Fruit fly (Drosophila melanogaster) whole organism, embryonic: Measurements from ENCODE around the gene CG42828.

Experiments used
- Abd-B ChIP-seq: fragments of 200-800 bp; sonication (Bioruptor generic); optimal IDR thresholded peaks from 2 replicates; lab custom pipeline; 2018; ENCODE audit warnings: missing biosample characterization, mild to moderate bottlenecking, missing genetic modification characterization, moderate library complexity
- Asciz ChIP-seq: fragments of 200-800 bp; sonication (Bioruptor generic); optimal IDR thresholded peaks from 2 replicates; lab custom pipeline; 2017; ENCODE audit warnings: missing biosample characterization, mild to moderate bottlenecking, missing genetic modification characterization, missing genetic modification reagents
- Bgb ChIP-seq: fragments of 200-800 bp; sonication (Bioruptor generic); IDR thresholded peaks from 2 replicates; pipeline ENCODE4 v1.3.6; 2022; ENCODE audit warnings: missing biosample characterization, missing genetic modification characterization; ENCODE audit not compliant: partially characterized antibody
- CG10147 ChIP-seq: fragments of 200-800 bp; sonication (Bioruptor generic); optimal IDR thresholded peaks from 2 replicates; lab custom pipeline; 2019; ENCODE audit warnings: missing biosample characterization, mild to moderate bottlenecking, missing genetic modification characterization, moderate library complexity
- CG10321 ChIP-seq: fragments of 200-800 bp; sonication (Bioruptor generic); IDR thresholded peaks from 2 replicates; pipeline ENCODE4 v1.3.6; 2022; ENCODE audit warnings: missing biosample characterization, missing genetic modification characterization
- CG10654 ChIP-seq: fragments of 200-800 bp; sonication (Bioruptor generic); optimal IDR thresholded peaks from 2 replicates; lab custom pipeline; 2016; ENCODE audit warnings: missing biosample characterization, missing genetic modification characterization
- CG11085 ChIP-seq: fragments of 200-800 bp; sonication (Bioruptor generic); IDR thresholded peaks from 2 replicates; pipeline ENCODE4 v1.3.6; 2022; ENCODE audit warnings: missing biosample characterization, missing genetic modification characterization
- CG14050 ChIP-seq: fragments of 200-800 bp; sonication (Bioruptor generic); IDR thresholded peaks from 3 replicates; pipeline ENCODE4 v1.3.6; 2022; ENCODE audit warnings: missing biosample characterization, missing genetic modification characterization
- CG14860 ChIP-seq: fragments of 200-800 bp; sonication (Bioruptor generic); IDR thresholded peaks from 3 replicates; pipeline ENCODE4 v1.3.6; 2022; ENCODE audit warnings: missing biosample characterization, missing genetic modification characterization; ENCODE audit not compliant: partially characterized antibody
- CG15269 ChIP-seq: fragments of 200-800 bp; sonication (Bioruptor generic); optimal IDR thresholded peaks from 2 replicates; lab custom pipeline; 2018; ENCODE audit warnings: missing biosample characterization, mild to moderate bottlenecking, missing genetic modification characterization, moderate library complexity
- CG2120 ChIP-seq: fragments of 200-800 bp; sonication (Bioruptor generic); optimal IDR thresholded peaks from 3 replicates; lab custom pipeline; 2016; ENCODE audit warnings: missing biosample characterization, missing genetic modification characterization
- CG30020 ChIP-seq: fragments of 200-800 bp; optimal IDR thresholded peaks from 2 replicates; lab custom pipeline; 2019; ENCODE audit warnings: missing biosample characterization, mild to moderate bottlenecking, missing genetic modification characterization, moderate library complexity
- CG30403 ChIP-seq: fragments of 200-800 bp; sonication (Bioruptor generic); optimal IDR thresholded peaks from 3 replicates; lab custom pipeline; 2016; ENCODE audit warnings: missing biosample characterization, missing genetic modification characterization
- CG43689 ChIP-seq: fragments of 200-800 bp; sonication (Bioruptor generic); IDR thresholded peaks from 2 replicates; pipeline ENCODE4 v1.3.6; 2022; ENCODE audit warnings: missing biosample characterization, missing genetic modification characterization
- CG4854 ChIP-seq: fragments of 200-800 bp; sonication (Bioruptor generic); optimal IDR thresholded peaks from 2 replicates; lab custom pipeline; 2016; ENCODE audit warnings: missing biosample characterization, missing genetic modification characterization, inconsistent platforms
- CG5245 ChIP-seq: fragments of 200-800 bp; sonication (Bioruptor generic); optimal IDR thresholded peaks from 3 replicates; lab custom pipeline; 2016; ENCODE audit warnings: missing biosample characterization, missing genetic modification characterization
- CG6654 ChIP-seq: fragments of 200-800 bp; sonication (Bioruptor generic); optimal IDR thresholded peaks from 2 replicates; lab custom pipeline; 2017; ENCODE audit warnings: missing biosample characterization, mild to moderate bottlenecking, missing genetic modification characterization
- CG6791 ChIP-seq: fragments of 200-800 bp; sonication (Bioruptor generic); IDR thresholded peaks from 3 replicates; pipeline ENCODE4 v1.3.6; 2022; ENCODE audit warnings: missing biosample characterization, missing genetic modification characterization; ENCODE audit not compliant: partially characterized antibody
- CG7987 ChIP-seq: fragments of 200-800 bp; sonication (Bioruptor generic); optimal IDR thresholded peaks from 2 replicates; lab custom pipeline; 2018; ENCODE audit warnings: missing biosample characterization, mild to moderate bottlenecking, missing genetic modification characterization, moderate library complexity
- CG8359 ChIP-seq: fragments of 200-800 bp; sonication (Bioruptor generic); optimal IDR thresholded peaks from 2 replicates; lab custom pipeline; 2017; ENCODE audit warnings: missing biosample characterization, mild to moderate bottlenecking, missing genetic modification characterization, borderline replicate concordance
- CG9876 ChIP-seq: fragments of 200-800 bp; sonication (Bioruptor generic); optimal IDR thresholded peaks from 2 replicates; lab custom pipeline; 2016; ENCODE audit warnings: missing biosample characterization, missing genetic modification characterization
- CG9932 ChIP-seq: fragments of 200-800 bp; sonication (Bioruptor generic); IDR thresholded peaks from 2 replicates; pipeline ENCODE4 v1.3.6; 2022; ENCODE audit warnings: missing biosample characterization, missing genetic modification characterization
- Deaf1 ChIP-seq: fragments of 200-800 bp; optimal IDR thresholded peaks from 3 replicates; lab custom pipeline; 2019; ENCODE audit warnings: missing biosample characterization, mild to moderate bottlenecking, missing genetic modification characterization, moderate library complexity
- Dref ChIP-seq: fragments of 200-800 bp; sonication (Bioruptor generic); IDR thresholded peaks from 2 replicates; pipeline ENCODE4 v1.3.6; 2022; ENCODE audit warnings: missing biosample characterization, missing genetic modification characterization
- Gug ChIP-seq: fragments of 200-800 bp; sonication (Bioruptor generic); IDR thresholded peaks from 4 replicates; pipeline ENCODE4 v1.3.6; 2022; ENCODE audit warnings: missing biosample characterization, missing genetic modification characterization
- Neu2 ChIP-seq: fragments of 200-800 bp; sonication (Bioruptor generic); optimal IDR thresholded peaks from 3 replicates; lab custom pipeline; 2016; ENCODE audit warnings: missing biosample characterization, missing genetic modification characterization, borderline replicate concordance
- Nf-YA ChIP-seq: fragments of 200-800 bp; sonication (Bioruptor generic); IDR thresholded peaks from 2 replicates; pipeline ENCODE4 v1.3.6; 2022; ENCODE audit warnings: missing biosample characterization, missing genetic modification characterization
- Oaz ChIP-seq: fragments of 200-800 bp; sonication (Bioruptor generic); IDR thresholded peaks from 2 replicates; pipeline ENCODE4 v1.3.6; 2022; ENCODE audit warnings: missing biosample characterization, missing genetic modification characterization
- Poxn ChIP-seq: fragments of 200-800 bp; sonication (Bioruptor generic); IDR thresholded peaks from 2 replicates; pipeline ENCODE4 v1.3.6; 2022; ENCODE audit warnings: missing biosample characterization, missing genetic modification characterization
- Side ChIP-seq: fragments of 200-800 bp; sonication (Bioruptor generic); optimal IDR thresholded peaks from 2 replicates; lab custom pipeline; 2016; ENCODE audit warnings: missing biosample characterization, missing genetic modification characterization
- Ssrp ChIP-seq: fragments of 200-800 bp; sonication (Bioruptor generic); optimal IDR thresholded peaks from 2 replicates; lab custom pipeline; 2018; ENCODE audit warnings: missing biosample characterization, mild to moderate bottlenecking, missing genetic modification characterization, moderate library complexity
- Vsx1 ChIP-seq: fragments of 200-800 bp; sonication (Bioruptor generic); optimal IDR thresholded peaks from 2 replicates; lab custom pipeline; 2017; ENCODE audit warnings: missing biosample characterization, mild to moderate bottlenecking, missing genetic modification characterization, missing genetic modification reagents
- Xrp1 ChIP-seq: fragments of 200-800 bp; sonication (Bioruptor generic); IDR thresholded peaks from 2 replicates; pipeline ENCODE4 v1.3.6; 2022; ENCODE audit warnings: missing biosample characterization, missing genetic modification characterization
- aop ChIP-seq: fragments of 200-800 bp; sonication (Bioruptor generic); IDR thresholded peaks from 2 replicates; pipeline ENCODE4 v1.3.6; 2022; ENCODE audit warnings: missing biosample characterization, missing genetic modification characterization
- cad ChIP-seq: fragments of >200 bp; optimal IDR thresholded peaks from 2 replicates; lab custom pipeline; 2017; ENCODE audit warnings: missing biosample characterization, missing genetic modification characterization
- crp ChIP-seq, 2 experiments: fragments of 200-800 bp; sonication (Bioruptor generic); optimal IDR thresholded peaks; 2 replicates in 1 of 2; 3 replicates in 1 of 2; lab custom pipeline; 2017; ENCODE audit warnings: missing biosample characterization in 2 of 2, missing genetic modification characterization in 2 of 2, mild to moderate bottlenecking in 1 of 2, moderate library complexity in 1 of 2
- dimm ChIP-seq: fragments of 200-800 bp; sonication (Bioruptor generic); IDR thresholded peaks from 2 replicates; pipeline ENCODE4 v1.3.6; 2022; ENCODE audit warnings: missing biosample characterization, missing genetic modification characterization
- en ChIP-seq: fragments of 200-800 bp; sonication (Bioruptor generic); optimal IDR thresholded peaks from 2 replicates; lab custom pipeline; 2016; ENCODE audit warnings: missing biosample characterization, missing genetic modification characterization
- fd96Cb ChIP-seq: fragments of 200-800 bp; sonication (Bioruptor generic); optimal IDR thresholded peaks from 2 replicates; lab custom pipeline; 2018; ENCODE audit warnings: missing biosample characterization, mild to moderate bottlenecking, missing genetic modification characterization, moderate library complexity
- gt ChIP-seq: fragments of 200-800 bp; sonication (Bioruptor generic); IDR thresholded peaks from 2 replicates; pipeline ENCODE4 v1.3.6; 2022; ENCODE audit warnings: missing biosample characterization, missing genetic modification characterization
- inv ChIP-seq: fragments of 200-800 bp; sonication (Bioruptor generic); IDR thresholded peaks from 2 replicates; pipeline ENCODE4 v1.3.6; 2022; ENCODE audit warnings: missing biosample characterization, missing genetic modification characterization; ENCODE audit not compliant: partially characterized antibody
- kah ChIP-seq: fragments of 200-800 bp; sonication (Bioruptor generic); optimal IDR thresholded peaks from 2 replicates; lab custom pipeline; 2018; ENCODE audit warnings: missing biosample characterization, mild to moderate bottlenecking, missing genetic modification characterization
- mam ChIP-seq: fragments of 200-800 bp; sonication (Bioruptor generic); optimal IDR thresholded peaks from 3 replicates; lab custom pipeline; 2016; ENCODE audit warnings: missing biosample characterization, missing genetic modification characterization
- pzg ChIP-seq: fragments of 200-800 bp; sonication (Bioruptor generic); optimal IDR thresholded peaks from 3 replicates; lab custom pipeline; 2018; ENCODE audit warnings: missing biosample characterization, mild to moderate bottlenecking, missing genetic modification characterization, moderate library complexity
- sens-2 ChIP-seq: fragments of 200-800 bp; sonication (Bioruptor generic); IDR thresholded peaks from 2 replicates; pipeline ENCODE4 v1.3.6; 2022; ENCODE audit warnings: missing biosample characterization, missing genetic modification characterization
- seq ChIP-seq: fragments of 200-800 bp; sonication (Bioruptor generic); IDR thresholded peaks from 2 replicates; pipeline ENCODE4 v1.3.6; 2022; ENCODE audit warnings: missing biosample characterization, missing genetic modification characterization
- shn ChIP-seq: fragments of 200-800 bp; sonication (Bioruptor generic); optimal IDR thresholded peaks from 3 replicates; lab custom pipeline; 2016; ENCODE audit warnings: missing biosample characterization, missing genetic modification characterization
- slbo ChIP-seq: fragments of 200-800 bp; sonication (Bioruptor generic); IDR thresholded peaks from 2 replicates; pipeline ENCODE4 v1.3.6; 2022; ENCODE audit warnings: missing biosample characterization, missing genetic modification characterization
- toy ChIP-seq: fragments of 200-800 bp; sonication (Bioruptor generic); IDR thresholded peaks from 2 replicates; pipeline ENCODE4 v1.3.6; 2022; ENCODE audit warnings: missing biosample characterization, missing genetic modification characterization
- vfl ChIP-seq: fragments of 200-800 bp; sonication (Bioruptor generic); optimal IDR thresholded peaks from 2 replicates; lab custom pipeline; 2016; ENCODE audit warnings: missing biosample characterization, missing genetic modification characterization
- zen ChIP-seq: fragments of 200-800 bp; sonication (Bioruptor generic); optimal IDR thresholded peaks from 3 replicates; lab custom pipeline; 2018; ENCODE audit warnings: missing biosample characterization, mild to moderate bottlenecking, missing genetic modification characterization, moderate library complexity

Gene CG42828

DNA sequence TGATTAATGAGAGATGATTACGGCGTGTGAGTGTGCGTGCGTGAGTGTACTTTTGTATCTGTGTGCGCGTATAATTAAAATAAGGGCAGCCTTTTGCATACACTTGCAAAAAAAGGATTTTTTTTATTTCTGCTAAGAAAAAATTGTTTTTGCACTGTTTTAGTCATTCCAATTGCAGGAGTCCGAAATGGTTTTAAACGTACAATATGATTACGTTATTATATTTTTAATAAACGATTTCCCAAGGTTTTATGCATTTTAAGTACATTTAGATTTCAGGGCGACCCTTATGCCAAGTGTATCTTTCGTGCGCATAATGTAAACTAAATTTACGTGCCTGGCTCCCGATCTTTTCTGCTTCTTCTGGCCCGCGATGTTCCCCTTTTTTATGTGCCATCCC is 38.6 kb upstream of the CG42828 start (continued):
- TF ChIP-seq Abd-B (peak; percentile 35), CG43689 (GFP tag; lab: Robert Waterston, UW) (0 out of 2 replicates have a peak, but pooled peaks have one; percentile 33), CG15269 (tag; lab: Kevin White, UChicago) (peak; percentile 41), Gug (GFP tag; lab: Robert Waterston, UW) (peak; percentile 22; the same call in 1 of the 4 replicates), kah (GFP tag; lab: Kevin White, UChicago) (no peak), Vsx1 (GFP tag; lab: Kevin White, UChicago) (no peak), Xrp1 (0 out of 2 replicates have a peak, but pooled peaks have one; percentile 23), Poxn (no peak), CG2120 (GFP tag; lab: Kevin White, UChicago) (peak; percentile 80), sens-2 (GFP tag; lab: Robert Waterston, UW) (no peak), Dref (no peak), zen (tag; lab: Kevin White, UChicago) (no peak), Deaf1 (tag; lab: Kevin White, UChicago) (peak; percentile 1), CG7987 (GFP tag; lab: Kevin White, UChicago) (no peak), CG30403 (peak; percentile 34), CG4854 (no peak), CG6654 (GFP tag; lab: Kevin White, UChicago) (no peak), mam (GFP tag; lab: Kevin White, UChicago) (peak; percentile 51), Ssrp (tag; lab: Kevin White, UChicago) (peak; percentile 28), Neu2 (GFP tag; lab: Kevin White, UChicago) (no peak), CG10147 (GFP tag; lab: Kevin White, UChicago) (peak; percentile 52), aop (no peak), CG5245 (GFP tag; lab: Kevin White, UChicago) (peak; percentile 10), Oaz (GFP tag; lab: Robert Waterston, UW) (no peak), inv (GFP tag; lab: Robert Waterston, UW) (no peak), en (GFP tag; lab: Kevin White, UChicago) (no peak), cad (GFP tag; lab: Kevin White, UChicago) (no peak), slbo (GFP tag; lab: Robert Waterston, UW) (peak; percentile 76), Nf-YA (GFP tag; lab: Robert Waterston, UW) (no peak), CG6791 (no peak), gt (GFP tag; lab: Robert Waterston, UW) (no peak), crp (GFP tag; optimal IDR thresholded peaks at IDR 0.05; lab: Kevin White, UChicago) (no peak), dimm (GFP tag; lab: Robert Waterston, UW) (no peak), CG10321 (GFP tag; lab: Robert Waterston, UW) (no peak), toy (GFP tag; lab: Robert Waterston, UW) (no peak), fd96Cb (tag; lab: Kevin White, UChicago) (peak; percentile 7), Asciz (GFP tag; lab: Kevin White, UChicago) (peak; percentile 20), Bgb (GFP tag; lab: Robert Waterston, UW) (no peak), CG14860 (GFP tag; lab: Robert Waterston, UW) (no peak), Side (GFP tag; lab: Kevin White, UChicago) (no peak), vfl (GFP tag; lab: Kevin White, UChicago) (no peak), CG10654 (GFP tag; lab: Kevin White, UChicago) (no peak), CG30020 (tag; lab: Kevin White, UChicago) (no peak), CG9876 (no peak), CG11085 (GFP tag; lab: Robert Waterston, UW) (peak; percentile 29; the same call in 1 of the 2 replicates), seq (GFP tag; lab: Robert Waterston, UW) (peak; percentile 58), CG8359 (GFP tag; lab: Kevin White, UChicago) (no peak), CG9932 (GFP tag; lab: Robert Waterston, UW) (peak; percentile 77), pzg (GFP tag; lab: Kevin White, UChicago) (no peak), shn (GFP tag; lab: Kevin White, UChicago) (no peak), CG14050 (GFP tag; lab: Robert Waterston, UW) (peak; percentile 41; the same call in 1 of the 3 replicates)
